Worm (Caenorhabditis elegans) whole organism, L1 larva: Measurements from ENCODE around the gene chil-14.

Experiments
- aha-1 ChIP-seq: fragments of 150-350 bp; optimal IDR thresholded peaks from 2 replicates; lab custom pipeline; 2014; ENCODE audit warnings: missing biosample characterization, missing genetic modification characterization
- aly-2 ChIP-seq: fragments of 150-350 bp; optimal IDR thresholded peaks from 2 replicates; lab custom pipeline; 2014; ENCODE audit warnings: missing biosample characterization, missing genetic modification characterization
- ceh-63 ChIP-seq: fragments of 200-800 bp; sonication (Bioruptor generic); optimal IDR thresholded peaks from 2 replicates; lab custom pipeline; 2018; ENCODE audit warnings: mild to moderate bottlenecking, missing genetic modification characterization, missing compliant biosample characterization
- ceh-82 ChIP-seq, 3 experiments: fragments of 150-350 bp in 1 of 3; sonication (generic microtip) in 2 of 3; optimal IDR thresholded peaks; 2 replicates each; lab custom pipeline; 2014 to 2017; ENCODE audit warnings: missing biosample characterization in 3 of 3, missing genetic modification characterization in 3 of 3
- fkh-8 ChIP-seq: sonication (generic microtip); optimal IDR thresholded peaks from 2 replicates; lab custom pipeline; 2016; ENCODE audit warnings: mild to moderate bottlenecking, missing genetic modification characterization, missing compliant biosample characterization
- lin-13 ChIP-seq: fragments of 150-350 bp; optimal IDR thresholded peaks from 2 replicates; lab custom pipeline; 2014; ENCODE audit warnings: missing biosample characterization, missing genetic modification reagents, missing genetic modification characterization
- lin-39 ChIP-seq: fragments of 150-350 bp; optimal IDR thresholded peaks from 2 replicates; lab custom pipeline; 2014; ENCODE audit warnings: missing biosample characterization, missing genetic modification reagents, missing genetic modification characterization
- nhr-28 ChIP-seq: fragments of 150-350 bp; optimal IDR thresholded peaks from 2 replicates; lab custom pipeline; 2014; ENCODE audit warnings: missing biosample characterization, missing genetic modification characterization
- tbx-2 ChIP-seq: sonication (generic microtip); optimal IDR thresholded peaks from 2 replicates; lab custom pipeline; 2016; ENCODE audit warnings: missing genetic modification characterization, missing compliant biosample characterization

- TF ChIP-seq nhr-28 (tag; lab: Kevin White, UChicago) (no peak), lin-13 (GFP tag; lab: Kevin White, UChicago) (no peak), aly-2 (tag; lab: Kevin White, UChicago) (no peak), ceh-82 (tag; optimal IDR thresholded peaks at IDR 0.05; lab: Kevin White, UChicago) (no peak), lin-39 (no peak), aha-1 (tag; lab: Kevin White, UChicago) (no peak), fkh-8 (tag; lab: Kevin White, UChicago) (peak; percentile 85), tbx-2 (no peak), ceh-63 (GFP tag; lab: Kevin White, UChicago) (no peak)
Observed at ce11 chrV:1487262-1487661, 32.4 kb downstream of the chil-14 start.
